Fruit fly (Drosophila melanogaster) whole organism, embryonic: Measurements from ENCODE around the gene Ssl2.

ENCODE experiments used
- BEAF-32 ChIP-seq: fragments of 200-800 bp; sonication (Bioruptor generic); optimal IDR thresholded peaks from 3 replicates; lab custom pipeline; 2017; ENCODE audit warnings: missing biosample characterization, missing genetic modification characterization, mild to moderate bottlenecking, moderate library complexity, missing genetic modification reagents
- CG11247 ChIP-seq: fragments of 200-800 bp; sonication (Bioruptor generic); IDR thresholded peaks from 2 replicates; pipeline ENCODE4 v1.3.6; 2022; ENCODE audit warnings: missing biosample characterization, missing genetic modification characterization
- CG12744 ChIP-seq: fragments of 200-800 bp; sonication (Bioruptor generic); optimal IDR thresholded peaks from 2 replicates; lab custom pipeline; 2016; ENCODE audit warnings: missing biosample characterization, missing genetic modification characterization
- CG14710 ChIP-seq: fragments of 200-800 bp; sonication (Bioruptor generic); optimal IDR thresholded peaks from 3 replicates; lab custom pipeline; 2019; ENCODE audit warnings: missing biosample characterization, mild to moderate bottlenecking, missing genetic modification characterization, moderate library complexity
- CG15514 ChIP-seq: fragments of 200-800 bp; sonication (Bioruptor generic); optimal IDR thresholded peaks from 3 replicates; lab custom pipeline; 2017; ENCODE audit warnings: missing biosample characterization, missing genetic modification characterization, mild to moderate bottlenecking, moderate library complexity, missing genetic modification reagents
- CG16779 ChIP-seq: fragments of 200-800 bp; sonication (Bioruptor generic); IDR thresholded peaks from 2 replicates; pipeline ENCODE4 v1.3.6; 2022; ENCODE audit warnings: missing biosample characterization, missing genetic modification characterization
- CG16813 ChIP-seq: fragments of 200-800 bp; sonication (Bioruptor generic); IDR thresholded peaks from 3 replicates; pipeline ENCODE4 v1.3.6; 2022; ENCODE audit warnings: missing biosample characterization, missing genetic modification characterization; ENCODE audit not compliant: partially characterized antibody
- CG2116 ChIP-seq: fragments of 200-800 bp; sonication (Bioruptor generic); optimal IDR thresholded peaks from 3 replicates; lab custom pipeline; 2018; ENCODE audit warnings: missing biosample characterization, mild to moderate bottlenecking, missing genetic modification characterization
- CG31441 ChIP-seq: fragments of 200-800 bp; sonication (Bioruptor generic); IDR thresholded peaks from 2 replicates; pipeline ENCODE4 v1.3.6; 2022; ENCODE audit warnings: missing biosample characterization, missing genetic modification characterization
- CG32772 ChIP-seq: fragments of 200-800 bp; sonication (Bioruptor generic); IDR thresholded peaks from 2 replicates; pipeline ENCODE4 v1.3.6; 2022; ENCODE audit warnings: missing biosample characterization, missing genetic modification characterization
- CG34422 ChIP-seq: fragments of 200-800 bp; sonication (Bioruptor generic); IDR thresholded peaks from 3 replicates; pipeline ENCODE4 v1.3.6; 2022; ENCODE audit warnings: missing biosample characterization, missing genetic modification characterization
- CG4617 ChIP-seq: fragments of 200-800 bp; sonication (Bioruptor generic); optimal IDR thresholded peaks from 3 replicates; lab custom pipeline; 2016; ENCODE audit warnings: missing biosample characterization, missing genetic modification characterization, borderline replicate concordance
- CG6791 ChIP-seq: fragments of 200-800 bp; sonication (Bioruptor generic); IDR thresholded peaks from 3 replicates; pipeline ENCODE4 v1.3.6; 2022; ENCODE audit warnings: missing biosample characterization, missing genetic modification characterization; ENCODE audit not compliant: partially characterized antibody
- CG7928 ChIP-seq: fragments of 200-800 bp; sonication (Bioruptor generic); optimal IDR thresholded peaks from 2 replicates; lab custom pipeline; 2017; ENCODE audit warnings: missing biosample characterization, mild to moderate bottlenecking, missing genetic modification characterization
- CG7963 ChIP-seq: fragments of 200-800 bp; sonication (Bioruptor generic); IDR thresholded peaks from 3 replicates; pipeline ENCODE4 v1.3.6; 2022; ENCODE audit warnings: missing biosample characterization, missing genetic modification characterization; ENCODE audit not compliant: partially characterized antibody
- CG8765 ChIP-seq: fragments of 200-800 bp; sonication (Bioruptor generic); IDR thresholded peaks from 2 replicates; pipeline ENCODE4 v1.3.6; 2022; ENCODE audit warnings: missing biosample characterization, missing genetic modification characterization
- Doc3 ChIP-seq: fragments of 200-800 bp; sonication (Bioruptor generic); IDR thresholded peaks from 3 replicates; pipeline ENCODE4 v1.3.6; 2022; ENCODE audit warnings: missing biosample characterization, missing genetic modification characterization; ENCODE audit not compliant: partially characterized antibody
- Drgx ChIP-seq: fragments of 200-800 bp; sonication (Bioruptor generic); IDR thresholded peaks from 2 replicates; pipeline ENCODE4 v1.3.6; 2022; ENCODE audit warnings: missing biosample characterization, missing genetic modification characterization
- E2f2 ChIP-seq: fragments of 200-800 bp; sonication (Bioruptor generic); IDR thresholded peaks from 2 replicates; pipeline ENCODE4 v1.3.6; 2022; ENCODE audit warnings: missing biosample characterization, missing genetic modification characterization
- MESR4 ChIP-seq: fragments of 200-800 bp; sonication (Bioruptor generic); optimal IDR thresholded peaks from 2 replicates; lab custom pipeline; 2018; ENCODE audit warnings: missing biosample characterization, mild to moderate bottlenecking, missing genetic modification characterization, moderate library complexity
- Med ChIP-seq: fragments of 200-800 bp; sonication (Bioruptor generic); peaks from one replicate; lab custom pipeline; 2016; ENCODE audit warnings: missing biosample characterization, missing genetic modification characterization, mild to moderate bottlenecking, inconsistent platforms, moderate library complexity
- Opbp ChIP-seq: fragments of 200-800 bp; sonication (Bioruptor generic); IDR thresholded peaks from 3 replicates; pipeline ENCODE4 v1.3.6; 2022; ENCODE audit warnings: missing biosample characterization, missing genetic modification characterization; ENCODE audit not compliant: partially characterized antibody
- Sin3A ChIP-seq: fragments of >200 bp; optimal IDR thresholded peaks from 2 replicates; lab custom pipeline; 2018
- Sry-δ ChIP-seq: fragments of 200-800 bp; sonication (Bioruptor generic); optimal IDR thresholded peaks from 2 replicates; lab custom pipeline; 2016; ENCODE audit warnings: missing biosample characterization, missing genetic modification characterization
- YL-1 ChIP-seq: fragments of 200-800 bp; sonication (Bioruptor generic); optimal IDR thresholded peaks from 3 replicates; lab custom pipeline; 2017; ENCODE audit warnings: missing biosample characterization, mild to moderate bottlenecking, missing genetic modification characterization
- amos ChIP-seq: fragments of 200-800 bp; sonication (Bioruptor generic); IDR thresholded peaks from 2 replicates; pipeline ENCODE4 v1.3.6; 2022; ENCODE audit warnings: missing biosample characterization, missing genetic modification characterization; ENCODE audit not compliant: partially characterized antibody
- ato ChIP-seq: fragments of 200-800 bp; sonication (Bioruptor generic); IDR thresholded peaks from 2 replicates; pipeline ENCODE4 v1.3.6; 2022; ENCODE audit warnings: missing biosample characterization, missing genetic modification characterization; ENCODE audit not compliant: partially characterized antibody
- bbx ChIP-seq: fragments of 200-800 bp; sonication (Bioruptor generic); IDR thresholded peaks from 2 replicates; pipeline ENCODE4 v1.3.6; 2022; ENCODE audit warnings: missing biosample characterization, missing genetic modification characterization; ENCODE audit not compliant: partially characterized antibody
- bsh ChIP-seq, 2 experiments: fragments of 200-800 bp; sonication (Bioruptor generic); optimal IDR thresholded peaks; 2 replicates each; lab custom pipeline; 2017 to 2018; ENCODE audit warnings: mild to moderate bottlenecking in 2 of 2, missing biosample characterization in 2 of 2, missing genetic modification characterization in 2 of 2, moderate library complexity in 1 of 2
- exex ChIP-seq: fragments of 200-800 bp; sonication (Bioruptor generic); optimal IDR thresholded peaks from 4 replicates; lab custom pipeline; 2018; ENCODE audit warnings: missing biosample characterization, mild to moderate bottlenecking, missing genetic modification characterization, moderate library complexity
- ftz-f1 ChIP-seq: fragments of 200-800 bp; sonication (Bioruptor generic); optimal IDR thresholded peaks from 2 replicates; lab custom pipeline; 2016; ENCODE audit warnings: missing biosample characterization, missing genetic modification characterization
- hb ChIP-seq: fragments of 200-800 bp; sonication (Bioruptor generic); IDR thresholded peaks from 3 replicates; pipeline ENCODE4 v1.3.6; 2022; ENCODE audit warnings: missing biosample characterization, missing genetic modification characterization; ENCODE audit not compliant: partially characterized antibody
- hbn ChIP-seq: fragments of 200-800 bp; sonication (Bioruptor generic); IDR thresholded peaks from 2 replicates; pipeline ENCODE4 v1.3.6; 2022; ENCODE audit warnings: missing biosample characterization, missing genetic modification characterization; ENCODE audit not compliant: partially characterized antibody
- jigr1 ChIP-seq: fragments of 200-800 bp; sonication (Bioruptor generic); IDR thresholded peaks from 3 replicates; pipeline ENCODE4 v1.3.6; 2022; ENCODE audit warnings: missing biosample characterization, missing genetic modification characterization
- lbe ChIP-seq: fragments of 200-800 bp; sonication (Bioruptor generic); optimal IDR thresholded peaks from 2 replicates; lab custom pipeline; 2016; ENCODE audit warnings: missing biosample characterization, mild to moderate bottlenecking, missing genetic modification characterization
- luna ChIP-seq: fragments of 200-800 bp; sonication (Bioruptor generic); optimal IDR thresholded peaks from 2 replicates; lab custom pipeline; 2016; ENCODE audit warnings: missing biosample characterization, missing genetic modification characterization
- mld ChIP-seq: fragments of 200-800 bp; sonication (Bioruptor generic); IDR thresholded peaks from 3 replicates; pipeline ENCODE4 v1.3.6; 2022; ENCODE audit warnings: missing biosample characterization, missing genetic modification characterization; ENCODE audit not compliant: partially characterized antibody
- nom ChIP-seq: fragments of 200-800 bp; sonication (Bioruptor generic); optimal IDR thresholded peaks from 2 replicates; lab custom pipeline; 2017; ENCODE audit warnings: missing biosample characterization, missing genetic modification characterization, mild to moderate bottlenecking, moderate library complexity, missing genetic modification reagents
- phol ChIP-seq: fragments of 200-800 bp; sonication (Bioruptor generic); optimal IDR thresholded peaks from 3 replicates; lab custom pipeline; 2018; ENCODE audit warnings: missing biosample characterization, mild to moderate bottlenecking, missing genetic modification characterization, moderate library complexity
- psq ChIP-seq: fragments of 200-800 bp; sonication (Bioruptor generic); optimal IDR thresholded peaks from 2 replicates; lab custom pipeline; 2017; ENCODE audit warnings: missing biosample characterization, missing genetic modification characterization
- row ChIP-seq: fragments of 200-800 bp; sonication (Bioruptor generic); IDR thresholded peaks from 3 replicates; pipeline ENCODE4 v1.3.6; 2022; ENCODE audit warnings: missing biosample characterization, missing genetic modification characterization
- seq ChIP-seq: fragments of 200-800 bp; sonication (Bioruptor generic); IDR thresholded peaks from 2 replicates; pipeline ENCODE4 v1.3.6; 2022; ENCODE audit warnings: missing biosample characterization, missing genetic modification characterization
- sna ChIP-seq: fragments of 200-800 bp; sonication (Bioruptor generic); IDR thresholded peaks from 2 replicates; pipeline ENCODE4 v1.3.6; 2022; ENCODE audit warnings: missing biosample characterization, missing genetic modification characterization; ENCODE audit not compliant: partially characterized antibody
- ssp ChIP-seq: fragments of 200-800 bp; sonication (Bioruptor generic); IDR thresholded peaks from 2 replicates; pipeline ENCODE4 v1.3.6; 2022; ENCODE audit warnings: missing biosample characterization, missing genetic modification characterization
- stwl ChIP-seq: fragments of 200-800 bp; sonication (Bioruptor generic); optimal IDR thresholded peaks from 3 replicates; lab custom pipeline; 2018; ENCODE audit warnings: missing biosample characterization, mild to moderate bottlenecking, missing genetic modification characterization, moderate library complexity
- tna ChIP-seq: fragments of 200-800 bp; sonication (Bioruptor generic); IDR thresholded peaks from 2 replicates; pipeline ENCODE4 v1.3.6; 2022; ENCODE audit warnings: missing biosample characterization, missing genetic modification characterization; ENCODE audit not compliant: partially characterized antibody
- unc-4 ChIP-seq: fragments of 200-800 bp; sonication (Bioruptor generic); IDR thresholded peaks from 2 replicates; pipeline ENCODE4 v1.3.6; 2022; ENCODE audit warnings: missing biosample characterization, missing genetic modification characterization; ENCODE audit not compliant: partially characterized antibody
- zen2 ChIP-seq: fragments of 200-800 bp; sonication (Bioruptor generic); IDR thresholded peaks from 3 replicates; pipeline ENCODE4 v1.3.6; 2022; ENCODE audit warnings: missing biosample characterization, missing genetic modification characterization; ENCODE audit not compliant: partially characterized antibody

The Ssl2 gene

dm6 chr3R:29055710-29056109 lies 23.3 kb upstream of the Ssl2 start, which contains the start of gene Sirt7:
Gene Sirt7, plus strand, starts transcription at chr3R:29055927.
- peak; percentile 96 for TF ChIP-seq unc-4
- TF ChIP-seq CG4617: peak; percentile 11
- TF ChIP-seq CG2116 (GFP tag; lab: Kevin White, UChicago): peak; percentile 81
- peak; percentile 55; the same call in 2 of the 3 replicates for TF ChIP-seq row (GFP tag; lab: Robert Waterston, UW)
- TF ChIP-seq luna (GFP tag; lab: Kevin White, UChicago): no peak
- peak; percentile 93 for TF ChIP-seq tna (GFP tag; lab: Robert Waterston, UW)
- no peak for TF ChIP-seq CG31441
- TF ChIP-seq Doc3 (GFP tag; lab: Robert Waterston, UW): peak; percentile 95
- TF ChIP-seq CG12744: no peak
- peak; percentile 84 for TF ChIP-seq ssp (GFP tag; lab: Robert Waterston, UW)
- TF ChIP-seq CG34422: peak; percentile 64; the same call in 1 of the 3 replicates
- peak; percentile 49 for TF ChIP-seq lbe
- TF ChIP-seq zen2 (GFP tag; lab: Robert Waterston, UW): peak; percentile 97
- peak; percentile 71 for TF ChIP-seq stwl
- TF ChIP-seq CG7928 (GFP tag; lab: Kevin White, UChicago): no peak
- TF ChIP-seq YL-1 (GFP tag; lab: Kevin White, UChicago): peak; percentile 40
- TF ChIP-seq seq (GFP tag; lab: Robert Waterston, UW): no peak
- no peak for TF ChIP-seq CG16779 (GFP tag; lab: Robert Waterston, UW)
- peak; percentile 49 for TF ChIP-seq CG14710
- peak; percentile 94 for TF ChIP-seq sna (GFP tag; lab: Robert Waterston, UW)
- TF ChIP-seq CG7963 (GFP tag; lab: Robert Waterston, UW): peak; percentile 89; the same call in 2 of the 3 replicates
- peak; percentile 86 for TF ChIP-seq BEAF-32 (GFP tag; lab: Kevin White, UChicago)
- TF ChIP-seq E2f2: peak; percentile 30; the same call in 1 of the 2 replicates
- peak; percentile 93 for TF ChIP-seq mld (GFP tag; lab: Robert Waterston, UW)
- peak; percentile 13 for TF ChIP-seq phol (tag; lab: Kevin White, UChicago)
- TF ChIP-seq amos: peak; percentile 95
- peak; percentile 29 for TF ChIP-seq Sin3A (lab: Kevin White, UChicago)
- no peak for TF ChIP-seq CG11247 (GFP tag; lab: Robert Waterston, UW)
- TF ChIP-seq bbx (GFP tag; lab: Robert Waterston, UW): peak; percentile 94
- no peak for TF ChIP-seq psq (GFP tag; lab: Kevin White, UChicago)
- peak; percentile 96 for TF ChIP-seq hbn
- TF ChIP-seq ato: peak; percentile 91
- peak; percentile 81 for TF ChIP-seq Drgx (GFP tag; lab: Robert Waterston, UW)
- TF ChIP-seq Sry-δ: peak; percentile 75
- peak; percentile 92 for TF ChIP-seq CG16813 (GFP tag; lab: Robert Waterston, UW)
- peak; percentile 22 for TF ChIP-seq MESR4
- TF ChIP-seq nom (GFP tag; lab: Kevin White, UChicago): peak; percentile 72
- peak; percentile 97 for TF ChIP-seq CG6791 (GFP tag; lab: Robert Waterston, UW)
- peak; percentile 62 for TF ChIP-seq Med (GFP tag; lab: Kevin White, UChicago)
- peak; percentile 21 for TF ChIP-seq CG15514 (GFP tag; lab: Kevin White, UChicago)
- TF ChIP-seq hb (GFP tag; lab: Robert Waterston, UW): peak; percentile 86
- TF ChIP-seq Opbp (GFP tag; lab: Robert Waterston, UW): peak; percentile 92
- TF ChIP-seq ftz-f1 (GFP tag; lab: Kevin White, UChicago): no peak
- TF ChIP-seq exex (tag; lab: Kevin White, UChicago): peak; percentile 19
- TF ChIP-seq bsh (GFP tag; optimal IDR thresholded peaks at IDR 0.05; lab: Kevin White, UChicago): peak in 1 of 2 experiments; percentile 79
- TF ChIP-seq jigr1: peak; percentile 87; the same call in 1 of the 3 replicates
- no peak for TF ChIP-seq CG8765 (GFP tag; lab: Robert Waterston, UW)
- 0 out of 2 replicates have a peak, but pooled peaks have one; percentile 21 for TF ChIP-seq CG32772 (GFP tag; lab: Robert Waterston, UW)
